Fruit fly (Drosophila melanogaster) whole organism, wandering third instar larva: ENCODE measurements around the gene CG15412.

ENCODE experiments used
- Abd-B ChIP-seq: fragments of >200 bp; optimal IDR thresholded peaks from 2 replicates; lab custom pipeline; 2017; ENCODE audit warnings: missing biosample characterization, missing genetic modification characterization
- Myc ChIP-seq: fragments of >200 bp; optimal IDR thresholded peaks from 2 replicates; lab custom pipeline; 2017
- br ChIP-seq: fragments of 200-800 bp; sonication (Bioruptor generic); optimal IDR thresholded peaks from 2 replicates; lab custom pipeline; 2016; ENCODE audit warnings: missing biosample characterization, missing genetic modification characterization
- dl ChIP-seq, 2 experiments: fragments of 175-275, 200-275 bp in 1 of 2; fragments of 200-275 bp in 1 of 2; sonication (Bioruptor generic); optimal IDR thresholded peaks; lab custom pipeline; 2018; ENCODE audit warnings: mild to moderate bottlenecking in 2 of 2, missing biosample characterization in 2 of 2, missing genetic modification characterization in 2 of 2, moderate library complexity in 2 of 2; ENCODE audit not compliant: partially characterized antibody in 2 of 2, insufficient read depth in 1 of 2
- fru ChIP-seq: fragments of 200-800 bp; sonication (Bioruptor generic); optimal IDR thresholded peaks from 3 replicates; lab custom pipeline; 2016; ENCODE audit warnings: missing biosample characterization, mild to moderate bottlenecking, missing genetic modification characterization
- psq ChIP-seq: fragments of 200-800 bp; sonication (Bioruptor generic); optimal IDR thresholded peaks from 3 replicates; lab custom pipeline; 2017; ENCODE audit warnings: missing biosample characterization, mild to moderate bottlenecking, missing genetic modification characterization, moderate library complexity
- usp ChIP-seq: fragments of >200 bp; optimal IDR thresholded peaks from 2 replicates; lab custom pipeline; 2017; ENCODE audit warnings: missing biosample characterization, missing genetic modification characterization

DNA sequence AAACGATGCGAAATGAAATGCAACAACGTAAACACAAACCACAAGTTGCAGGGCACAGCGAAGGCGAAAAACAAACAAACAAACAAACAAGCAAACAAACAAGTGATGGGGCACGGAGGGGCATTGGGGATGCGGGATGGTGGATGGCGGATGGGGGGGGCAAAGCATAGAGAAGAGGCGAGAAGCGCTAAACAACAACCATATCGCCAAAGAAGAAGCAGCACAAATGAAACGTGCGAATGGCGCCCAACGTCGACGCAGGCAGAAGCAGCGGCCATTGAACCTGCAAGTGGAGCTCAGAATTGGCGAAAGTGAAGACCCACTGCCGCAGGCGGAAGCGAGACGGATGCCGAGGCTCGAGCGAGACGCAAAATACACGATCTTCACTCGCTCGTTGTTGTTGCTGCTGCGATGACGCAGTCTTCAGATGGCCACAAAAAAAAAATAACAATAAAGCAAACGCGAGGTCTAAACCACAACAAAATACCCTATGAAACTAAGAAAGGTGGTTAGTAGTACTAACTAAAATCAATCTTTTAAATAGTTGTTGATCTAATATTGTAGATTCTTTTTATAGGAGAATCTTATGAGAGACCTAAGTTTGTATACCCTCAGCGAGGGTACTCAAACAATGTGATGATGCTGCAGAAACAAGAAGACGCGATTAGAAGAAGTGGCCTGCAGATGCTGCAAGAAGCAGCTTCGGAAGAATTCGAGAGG, 29.6 kb downstream of the CG15412 start:
- TF ChIP-seq psq (GFP tag; lab: Kevin White, UChicago) (peak; percentile 98), Abd-B (no peak), dl (GFP tag; optimal IDR thresholded peaks at IDR 0.05; lab: Kevin White, UChicago; ENCODE audit: insufficient read depth in 1 of 2, partially characterized antibody in 2 of 2) (no peak), br (GFP tag; lab: Kevin White, UChicago) (peak; percentile 88), Myc (lab: Kevin White, UChicago) (no peak), fru (peak; percentile 93), usp (GFP tag; lab: Kevin White, UChicago) (no peak)
